Fruit fly (Drosophila melanogaster) whole organism, embryonic: ENCODE results near the gene Alg7.

Source experiments
- B-H2 ChIP-seq: fragments of 200-800 bp; sonication (Bioruptor generic); optimal IDR thresholded peaks from 2 replicates; lab custom pipeline; 2018; ENCODE audit warnings: missing biosample characterization, mild to moderate bottlenecking, missing genetic modification characterization
- Bdp1 ChIP-seq: fragments of 200-800 bp; sonication (Bioruptor generic); optimal IDR thresholded peaks from 3 replicates; lab custom pipeline; 2016; ENCODE audit warnings: missing biosample characterization, missing genetic modification characterization
- CG1024 ChIP-seq: fragments of 200-800 bp; sonication (Bioruptor generic); IDR thresholded peaks from 2 replicates; pipeline ENCODE4 v1.3.6; 2022; ENCODE audit warnings: missing biosample characterization, missing genetic modification characterization
- CG10321 ChIP-seq: fragments of 200-800 bp; sonication (Bioruptor generic); IDR thresholded peaks from 2 replicates; pipeline ENCODE4 v1.3.6; 2022; ENCODE audit warnings: missing biosample characterization, missing genetic modification characterization
- CG10431 ChIP-seq: fragments of 200-800 bp; sonication (Bioruptor generic); optimal IDR thresholded peaks from 3 replicates; lab custom pipeline; 2018; ENCODE audit warnings: missing biosample characterization, mild to moderate bottlenecking, missing genetic modification characterization
- CG11696 ChIP-seq: fragments of 200-800 bp; sonication (Bioruptor generic); IDR thresholded peaks from 2 replicates; pipeline ENCODE4 v1.3.6; 2022; ENCODE audit warnings: missing biosample characterization, missing genetic modification characterization
- CG12299 ChIP-seq: fragments of 200-800 bp; sonication (Bioruptor generic); optimal IDR thresholded peaks from 2 replicates; lab custom pipeline; 2018; ENCODE audit warnings: missing biosample characterization, mild to moderate bottlenecking, missing genetic modification characterization
- CG14441 ChIP-seq: fragments of 200-800 bp; sonication (Bioruptor generic); IDR thresholded peaks from 2 replicates; pipeline ENCODE4 v1.3.6; 2022; ENCODE audit warnings: missing biosample characterization, missing genetic modification characterization
- CG14965 ChIP-seq: fragments of 200-800 bp; sonication (Bioruptor generic); optimal IDR thresholded peaks from 2 replicates; lab custom pipeline; 2016; ENCODE audit warnings: missing biosample characterization, missing genetic modification characterization, borderline replicate concordance
- CG1529 ChIP-seq: fragments of 200-800 bp; sonication (Bioruptor generic); optimal IDR thresholded peaks from 3 replicates; lab custom pipeline; 2018; ENCODE audit warnings: missing biosample characterization, missing genetic modification characterization
- CG1603 ChIP-seq: fragments of 200-800 bp; sonication (Bioruptor generic); optimal IDR thresholded peaks from 2 replicates; lab custom pipeline; 2019; ENCODE audit warnings: missing biosample characterization, mild to moderate bottlenecking, missing genetic modification characterization, moderate library complexity
- CG2120 ChIP-seq: fragments of 200-800 bp; sonication (Bioruptor generic); optimal IDR thresholded peaks from 3 replicates; lab custom pipeline; 2016; ENCODE audit warnings: missing biosample characterization, missing genetic modification characterization
- CG2202 ChIP-seq: fragments of 200-800 bp; sonication (Bioruptor generic); optimal IDR thresholded peaks from 2 replicates; lab custom pipeline; 2018; ENCODE audit warnings: missing biosample characterization, mild to moderate bottlenecking, missing genetic modification characterization
- CG31224 ChIP-seq: fragments of 200-800 bp; sonication (Bioruptor generic); IDR thresholded peaks from 2 replicates; pipeline ENCODE4 v1.3.6; 2022; ENCODE audit warnings: missing biosample characterization, missing genetic modification characterization
- CG31365 ChIP-seq: fragments of 200-800 bp; sonication (Bioruptor generic); optimal IDR thresholded peaks from 2 replicates; lab custom pipeline; 2018; ENCODE audit warnings: missing biosample characterization, mild to moderate bottlenecking, missing genetic modification characterization
- CG3726 ChIP-seq: fragments of 200-800 bp; sonication (Bioruptor generic); IDR thresholded peaks from 3 replicates; pipeline ENCODE4, ENCODE4 v1.3.6; 2022; ENCODE audit warnings: missing biosample characterization, missing genetic modification characterization
- CG43689 ChIP-seq: fragments of 200-800 bp; sonication (Bioruptor generic); IDR thresholded peaks from 2 replicates; pipeline ENCODE4 v1.3.6; 2022; ENCODE audit warnings: missing biosample characterization, missing genetic modification characterization
- CG6813 ChIP-seq: fragments of 200-800 bp; sonication (Bioruptor generic); optimal IDR thresholded peaks from 2 replicates; lab custom pipeline; 2017; ENCODE audit warnings: missing biosample characterization, missing genetic modification characterization, mild to moderate bottlenecking, moderate library complexity, missing genetic modification reagents
- CG7928 ChIP-seq: fragments of 200-800 bp; sonication (Bioruptor generic); optimal IDR thresholded peaks from 2 replicates; lab custom pipeline; 2017; ENCODE audit warnings: missing biosample characterization, mild to moderate bottlenecking, missing genetic modification characterization
- CG8089 ChIP-seq: fragments of 200-800 bp; sonication (Bioruptor generic); optimal IDR thresholded peaks from 3 replicates; lab custom pipeline; 2016; ENCODE audit warnings: missing biosample characterization, missing genetic modification characterization
- CG8944 ChIP-seq: fragments of 200-800 bp; sonication (Bioruptor generic); optimal IDR thresholded peaks from 3 replicates; lab custom pipeline; 2016; ENCODE audit warnings: missing biosample characterization, missing genetic modification characterization
- ERR ChIP-seq: fragments of 200-800 bp; sonication (Bioruptor generic); optimal IDR thresholded peaks from 2 replicates; lab custom pipeline; 2016; ENCODE audit warnings: missing biosample characterization, missing genetic modification characterization
- Ets65A ChIP-seq: fragments of 200-800 bp; sonication (Bioruptor generic); peaks from one replicate; lab custom pipeline; 2016; ENCODE audit warnings: missing biosample characterization, missing genetic modification characterization
- GATAe ChIP-seq: fragments of 200-800 bp; sonication (Bioruptor generic); conservative IDR thresholded peaks from 2 replicates; pipeline ENCODE4 v1.3.6; 2022; ENCODE audit warnings: missing biosample characterization, missing genetic modification characterization
- H15 ChIP-seq: fragments of 200-800 bp; sonication (Bioruptor generic); IDR thresholded peaks from 3 replicates; pipeline ENCODE4 v1.3.6; 2022; ENCODE audit warnings: missing biosample characterization, missing genetic modification characterization
- H2.0 ChIP-seq: fragments of 200-800 bp; sonication (Bioruptor generic); IDR thresholded peaks from 2 replicates; pipeline ENCODE4 v1.3.6; 2022; ENCODE audit warnings: missing biosample characterization, missing genetic modification characterization
- Lhr ChIP-seq: fragments of 200-800 bp; sonication (Bioruptor generic); optimal IDR thresholded peaks from 3 replicates; lab custom pipeline; 2017; ENCODE audit warnings: mild to moderate bottlenecking, missing biosample characterization, missing genetic modification reagents, missing genetic modification characterization
- MTF-1 ChIP-seq: fragments of 200-800 bp; sonication (Bioruptor generic); optimal IDR thresholded peaks from 2 replicates; lab custom pipeline; 2018; ENCODE audit warnings: missing biosample characterization, mild to moderate bottlenecking, missing genetic modification characterization, borderline replicate concordance
- Max ChIP-seq: fragments of 200-800 bp; sonication (Bioruptor generic); optimal IDR thresholded peaks from 2 replicates; lab custom pipeline; 2016; ENCODE audit warnings: missing biosample characterization, mild to moderate bottlenecking, missing genetic modification characterization
- Oaz ChIP-seq: fragments of 200-800 bp; sonication (Bioruptor generic); IDR thresholded peaks from 2 replicates; pipeline ENCODE4 v1.3.6; 2022; ENCODE audit warnings: missing biosample characterization, missing genetic modification characterization
- Six4 ChIP-seq: fragments of 200-800 bp; sonication (Bioruptor generic); optimal IDR thresholded peaks from 2 replicates; lab custom pipeline; 2016; ENCODE audit warnings: missing biosample characterization, missing genetic modification characterization
- Ssrp ChIP-seq: fragments of 200-800 bp; sonication (Bioruptor generic); optimal IDR thresholded peaks from 2 replicates; lab custom pipeline; 2018; ENCODE audit warnings: missing biosample characterization, mild to moderate bottlenecking, missing genetic modification characterization, moderate library complexity
- Xbp1 ChIP-seq: fragments of 200-800 bp; sonication (Bioruptor generic); optimal IDR thresholded peaks from 3 replicates; lab custom pipeline; 2016; ENCODE audit warnings: missing biosample characterization, mild to moderate bottlenecking, missing genetic modification characterization
- Xrp1 ChIP-seq: fragments of 200-800 bp; sonication (Bioruptor generic); IDR thresholded peaks from 2 replicates; pipeline ENCODE4 v1.3.6; 2022; ENCODE audit warnings: missing biosample characterization, missing genetic modification characterization
- ab ChIP-seq: fragments of 200-800 bp; sonication (Bioruptor generic); optimal IDR thresholded peaks from 2 replicates; lab custom pipeline; 2016; ENCODE audit warnings: missing biosample characterization, missing genetic modification characterization
- abd-A ChIP-seq: fragments of 200-800 bp; sonication (Bioruptor generic); optimal IDR thresholded peaks from 3 replicates; lab custom pipeline; 2019; ENCODE audit warnings: missing biosample characterization, mild to moderate bottlenecking, missing genetic modification characterization, moderate library complexity
- cato ChIP-seq: fragments of 200-800 bp; sonication (Bioruptor generic); optimal IDR thresholded peaks from 2 replicates; lab custom pipeline; 2016; ENCODE audit warnings: missing biosample characterization, missing genetic modification characterization, borderline replicate concordance
- dmrt99B ChIP-seq: fragments of 200-800 bp; sonication (Bioruptor generic); optimal IDR thresholded peaks from 2 replicates; lab custom pipeline; 2018; ENCODE audit warnings: missing biosample characterization, mild to moderate bottlenecking, missing genetic modification characterization, moderate library complexity
- exex ChIP-seq: fragments of 200-800 bp; sonication (Bioruptor generic); optimal IDR thresholded peaks from 4 replicates; lab custom pipeline; 2018; ENCODE audit warnings: missing biosample characterization, mild to moderate bottlenecking, missing genetic modification characterization, moderate library complexity
- gem ChIP-seq: fragments of 200-800 bp; sonication (Bioruptor generic); optimal IDR thresholded peaks from 2 replicates; lab custom pipeline; 2019; ENCODE audit warnings: missing biosample characterization, mild to moderate bottlenecking, missing genetic modification characterization, moderate library complexity
- gro ChIP-seq: fragments of 200-800 bp; sonication (Bioruptor generic); optimal IDR thresholded peaks from 2 replicates; lab custom pipeline; 2016; ENCODE audit warnings: missing biosample characterization, missing genetic modification characterization
- jing ChIP-seq: fragments of 200-800 bp; sonication (Bioruptor generic); optimal IDR thresholded peaks from 2 replicates; lab custom pipeline; 2018; ENCODE audit warnings: missing biosample characterization, mild to moderate bottlenecking, missing genetic modification characterization
- kah ChIP-seq: fragments of 200-800 bp; sonication (Bioruptor generic); optimal IDR thresholded peaks from 2 replicates; lab custom pipeline; 2018; ENCODE audit warnings: missing biosample characterization, mild to moderate bottlenecking, missing genetic modification characterization
- nom ChIP-seq: fragments of 200-800 bp; sonication (Bioruptor generic); optimal IDR thresholded peaks from 2 replicates; lab custom pipeline; 2017; ENCODE audit warnings: missing biosample characterization, missing genetic modification characterization, mild to moderate bottlenecking, moderate library complexity, missing genetic modification reagents
- pb ChIP-seq: fragments of 200-800 bp; sonication (Bioruptor generic); optimal IDR thresholded peaks from 3 replicates; lab custom pipeline; 2016; ENCODE audit warnings: missing biosample characterization, missing genetic modification characterization
- pita ChIP-seq: fragments of 200-800 bp; sonication (Bioruptor generic); optimal IDR thresholded peaks from 2 replicates; lab custom pipeline; 2017; ENCODE audit warnings: missing biosample characterization, mild to moderate bottlenecking, missing genetic modification characterization
- ranshi ChIP-seq: fragments of 200-800 bp; sonication (Bioruptor generic); IDR thresholded peaks from 2 replicates; pipeline ENCODE4 v1.3.6; 2022; ENCODE audit warnings: missing biosample characterization, missing genetic modification characterization
- sd ChIP-seq: fragments of 200-800 bp; sonication (Bioruptor generic); optimal IDR thresholded peaks from 3 replicates; lab custom pipeline; 2018; ENCODE audit warnings: missing biosample characterization, mild to moderate bottlenecking, missing genetic modification characterization, moderate library complexity
- tio ChIP-seq: fragments of 200-800 bp; sonication (Bioruptor generic); optimal IDR thresholded peaks from 2 replicates; lab custom pipeline; 2017; ENCODE audit warnings: missing biosample characterization, missing genetic modification characterization, inconsistent platforms
- trh ChIP-seq: fragments of 200-800 bp; sonication (Bioruptor generic); optimal IDR thresholded peaks from 2 replicates; lab custom pipeline; 2016; ENCODE audit warnings: missing biosample characterization, missing genetic modification characterization
- yki ChIP-seq: fragments of >200 bp; optimal IDR thresholded peaks from 3 replicates; lab custom pipeline; 2018
- zfh1 ChIP-seq: fragments of 200-800 bp; sonication (Bioruptor generic); IDR thresholded peaks from 3 replicates; pipeline ENCODE4 v1.3.6; 2022; ENCODE audit warnings: missing biosample characterization, missing genetic modification characterization

Alg7 gene

DNA sequence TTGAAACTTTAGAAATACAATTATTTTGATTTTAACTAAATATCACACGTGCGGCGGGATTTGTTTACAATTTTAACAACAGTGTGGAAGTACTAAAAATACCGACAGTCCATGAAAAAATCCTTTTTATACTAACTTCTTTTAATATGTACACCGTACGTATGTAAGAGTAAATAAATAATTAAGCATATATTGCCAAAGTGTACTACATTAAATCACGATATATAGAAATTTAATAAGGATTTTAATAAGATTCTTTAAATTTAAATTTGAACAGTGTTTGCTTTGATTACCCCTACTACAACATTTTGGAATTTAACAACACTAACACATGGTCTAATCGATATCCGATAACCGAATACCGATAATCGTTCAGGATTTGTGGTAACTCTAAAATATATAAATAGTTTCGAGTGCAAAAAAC, 43.2 kb downstream of the Alg7 start, which contains the start of the genes Ski6 and CG16812 (continued):
- TF ChIP-seq zfh1 (GFP tag; lab: Robert Waterston, UW) = peak; percentile 71; the same call in 2 of the 3 replicates
- peak; percentile 68 for TF ChIP-seq H2.0 (GFP tag; lab: Robert Waterston, UW)
- no peak for TF ChIP-seq sd (tag; lab: Kevin White, UChicago)
- no peak for TF ChIP-seq CG3726 (GFP tag; lab: Robert Waterston, UW)
- TF ChIP-seq exex (tag; lab: Kevin White, UChicago) = no peak
- peak; percentile 42; the same call in 1 of the 3 replicates for TF ChIP-seq H15 (GFP tag; lab: Robert Waterston, UW)
- TF ChIP-seq Xrp1 (GFP tag; lab: Robert Waterston, UW) = peak; percentile 76
- TF ChIP-seq yki (lab: Kevin White, UChicago) = no peak
- TF ChIP-seq GATAe (GFP tag; lab: Robert Waterston, UW) = no peak
- TF ChIP-seq abd-A = no peak
- TF ChIP-seq nom (GFP tag; lab: Kevin White, UChicago) = no peak
- TF ChIP-seq trh (GFP tag; lab: Kevin White, UChicago) = peak; percentile 36
- peak; percentile 79 for TF ChIP-seq Ets65A (GFP tag; lab: Kevin White, UChicago)
- TF ChIP-seq Xbp1 (GFP tag; lab: Kevin White, UChicago) = peak; percentile 74
- 0 out of 2 replicates have a peak, but pooled peaks have one; percentile 36 for TF ChIP-seq CG11696 (GFP tag; lab: Robert Waterston, UW)
- TF ChIP-seq ERR (GFP tag; lab: Kevin White, UChicago) = no peak
- peak; percentile 76 for TF ChIP-seq CG2120
- TF ChIP-seq dmrt99B (tag; lab: Kevin White, UChicago) = no peak
- peak; percentile 75 for TF ChIP-seq Max
- TF ChIP-seq ranshi = peak; percentile 64
- no peak for TF ChIP-seq CG10321 (GFP tag; lab: Robert Waterston, UW)
- no peak for TF ChIP-seq pb (GFP tag; lab: Kevin White, UChicago)
- peak; percentile 43 for TF ChIP-seq CG2202 (tag; lab: Kevin White, UChicago)
- TF ChIP-seq jing = no peak
- no peak for TF ChIP-seq CG6813 (GFP tag; lab: Kevin White, UChicago)
- TF ChIP-seq CG14441 (GFP tag; lab: Robert Waterston, UW) = peak; percentile 54
- TF ChIP-seq Six4 (GFP tag; lab: Kevin White, UChicago) = peak; percentile 46
- no peak for TF ChIP-seq ab (GFP tag; lab: Kevin White, UChicago)
- TF ChIP-seq CG31224 = 0 out of 2 replicates have a peak, but pooled peaks have one; percentile 10
- no peak for TF ChIP-seq B-H2 (GFP tag; lab: Kevin White, UChicago)
- no peak for TF ChIP-seq Bdp1 (GFP tag; lab: Kevin White, UChicago)
- no peak for TF ChIP-seq CG14965 (GFP tag; lab: Kevin White, UChicago)
- peak; percentile 44 for TF ChIP-seq CG1603
- peak; percentile 65 for TF ChIP-seq CG12299
- TF ChIP-seq CG10431 (GFP tag; lab: Kevin White, UChicago) = peak; percentile 40
- no peak for TF ChIP-seq pita (GFP tag; lab: Kevin White, UChicago)
- peak; percentile 22; the same call in 1 of the 2 replicates for TF ChIP-seq CG1024
- TF ChIP-seq gem (tag; lab: Kevin White, UChicago) = peak; percentile 89
- no peak for TF ChIP-seq Lhr (GFP tag; lab: Kevin White, UChicago)
- TF ChIP-seq CG8944 (GFP tag; lab: Kevin White, UChicago) = no peak
- TF ChIP-seq gro (GFP tag; lab: Kevin White, UChicago) = no peak
- TF ChIP-seq cato (GFP tag; lab: Kevin White, UChicago) = peak; percentile 34
- peak; percentile 56 for TF ChIP-seq Ssrp
- no peak for TF ChIP-seq kah (GFP tag; lab: Kevin White, UChicago)
- no peak for TF ChIP-seq CG43689 (GFP tag; lab: Robert Waterston, UW)
- TF ChIP-seq Oaz (GFP tag; lab: Robert Waterston, UW) = no peak
- no peak for TF ChIP-seq CG1529 (GFP tag; lab: Kevin White, UChicago)
- TF ChIP-seq MTF-1 (GFP tag; lab: Kevin White, UChicago) = peak; percentile 68
- TF ChIP-seq CG7928 (GFP tag; lab: Kevin White, UChicago) = no peak
- no peak for TF ChIP-seq CG8089 (GFP tag; lab: Kevin White, UChicago)
- no peak for TF ChIP-seq tio
- TF ChIP-seq CG31365 = no peak
